Worm (Caenorhabditis elegans) whole organism, mixed stage, embryonic: ENCODE measurements around the gene F09G2.2.

Source experiments
- blmp-1 ChIP-seq: fragments of 150-350 bp; optimal IDR thresholded peaks from 2 replicates; lab custom pipeline; 2014; ENCODE audit warnings: missing biosample characterization, missing genetic modification characterization
- ces-1 ChIP-seq: fragments of 150-350 bp; optimal IDR thresholded peaks from 2 replicates; lab custom pipeline; 2014; ENCODE audit warnings: missing biosample characterization, missing genetic modification reagents, missing genetic modification characterization
- drap-1 ChIP-seq: fragments of 200-800 bp; sonication (Bioruptor generic); optimal IDR thresholded peaks from 3 replicates; lab custom pipeline; 2018; ENCODE audit warnings: mild to moderate bottlenecking, missing genetic modification characterization, missing compliant biosample characterization
- elt-1 ChIP-seq: sonication (generic microtip); optimal IDR thresholded peaks from 2 replicates; lab custom pipeline; 2017; ENCODE audit warnings: missing genetic modification characterization, mild to moderate bottlenecking, missing compliant biosample characterization, antibody characterized with exemption, moderate library complexity, borderline replicate concordance; ENCODE audit not compliant: insufficient read depth
- lsy-2 ChIP-seq: fragments of 150-350 bp; optimal IDR thresholded peaks from 2 replicates; lab custom pipeline; 2014; ENCODE audit warnings: missing biosample characterization, missing genetic modification characterization
- mep-1 ChIP-seq: fragments of 150-350 bp; optimal IDR thresholded peaks from 2 replicates; lab custom pipeline; 2017; ENCODE audit warnings: missing biosample characterization, missing genetic modification reagents, missing genetic modification characterization, inconsistent platforms
- nhr-12 ChIP-seq: fragments of 150-350 bp; optimal IDR thresholded peaks from 2 replicates; lab custom pipeline; 2014; ENCODE audit warnings: missing biosample characterization, missing genetic modification characterization
- nhr-2 ChIP-seq: fragments of 150-350 bp; optimal IDR thresholded peaks from 2 replicates; lab custom pipeline; 2014; ENCODE audit warnings: missing biosample characterization, missing genetic modification characterization
- nhr-237 ChIP-seq: fragments of 150-350 bp; optimal IDR thresholded peaks from 2 replicates; lab custom pipeline; 2014; ENCODE audit warnings: missing biosample characterization, missing genetic modification characterization
- nhr-28 ChIP-seq: fragments of 150-350 bp; optimal IDR thresholded peaks from 2 replicates; lab custom pipeline; 2014; ENCODE audit warnings: missing biosample characterization, missing genetic modification characterization
- snpc-4 ChIP-seq: fragments of 150-350 bp; optimal IDR thresholded peaks from 2 replicates; lab custom pipeline; 2014; ENCODE audit warnings: missing biosample characterization, missing genetic modification characterization
- tbx-8 ChIP-seq: fragments of 200-800 bp; sonication (Bioruptor generic); optimal IDR thresholded peaks from 2 replicates; lab custom pipeline; 2018; ENCODE audit warnings: mild to moderate bottlenecking, missing genetic modification characterization, moderate library complexity, missing compliant biosample characterization
- unc-62 ChIP-seq: fragments of 150-350 bp; optimal IDR thresholded peaks from 2 replicates; lab custom pipeline; 2014; ENCODE audit warnings: missing biosample characterization, missing genetic modification reagents, missing genetic modification characterization
- ztf-11 ChIP-seq: fragments of 150-350 bp; optimal IDR thresholded peaks from 2 replicates; lab custom pipeline; 2014; ENCODE audit warnings: missing biosample characterization, missing genetic modification characterization

DNA sequence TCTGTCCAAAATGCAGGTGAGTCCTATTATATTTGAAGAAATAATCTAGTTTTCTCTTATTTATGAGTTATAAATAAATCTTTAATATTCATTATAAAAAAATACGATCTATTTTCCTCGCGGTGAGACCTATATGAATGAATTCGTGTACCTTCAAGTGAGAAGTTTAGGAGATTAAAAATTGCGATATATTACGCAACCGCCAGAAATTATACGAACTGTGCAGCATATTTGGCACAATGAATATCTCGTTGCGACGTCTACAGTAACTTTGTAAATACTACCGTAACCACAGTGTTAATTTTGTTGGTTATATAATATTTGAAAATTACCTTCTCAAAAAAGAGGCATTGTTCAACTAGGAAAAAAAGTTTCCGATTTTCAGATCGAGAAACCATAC is 27.6 kb downstream of the F09G2.2 start:
- TF ChIP-seq mep-1 (tag; lab: Kevin White, UChicago) (no peak), nhr-237 (tag; lab: Kevin White, UChicago) (no peak), tbx-8 (GFP tag; lab: Kevin White, UChicago) (no peak), snpc-4 (no peak), lsy-2 (tag; lab: Kevin White, UChicago) (no peak), blmp-1 (tag; lab: Kevin White, UChicago) (no peak), drap-1 (GFP tag; lab: Kevin White, UChicago) (no peak), unc-62 (no peak), ztf-11 (tag; lab: Kevin White, UChicago) (no peak), nhr-12 (no peak), nhr-28 (tag; lab: Kevin White, UChicago) (no peak), elt-1 (tag; lab: Kevin White, UChicago) (no peak), ces-1 (GFP tag; lab: Kevin White, UChicago) (no peak), nhr-2 (tag; lab: Kevin White, UChicago) (no peak)
